Fruit fly (Drosophila melanogaster): ENCODE measurements around the gene CIAPIN1.
A peak's percentile ranks its signal among the peaks of the same experiment; 100 is the strongest.

The CIAPIN1 gene

DNA sequence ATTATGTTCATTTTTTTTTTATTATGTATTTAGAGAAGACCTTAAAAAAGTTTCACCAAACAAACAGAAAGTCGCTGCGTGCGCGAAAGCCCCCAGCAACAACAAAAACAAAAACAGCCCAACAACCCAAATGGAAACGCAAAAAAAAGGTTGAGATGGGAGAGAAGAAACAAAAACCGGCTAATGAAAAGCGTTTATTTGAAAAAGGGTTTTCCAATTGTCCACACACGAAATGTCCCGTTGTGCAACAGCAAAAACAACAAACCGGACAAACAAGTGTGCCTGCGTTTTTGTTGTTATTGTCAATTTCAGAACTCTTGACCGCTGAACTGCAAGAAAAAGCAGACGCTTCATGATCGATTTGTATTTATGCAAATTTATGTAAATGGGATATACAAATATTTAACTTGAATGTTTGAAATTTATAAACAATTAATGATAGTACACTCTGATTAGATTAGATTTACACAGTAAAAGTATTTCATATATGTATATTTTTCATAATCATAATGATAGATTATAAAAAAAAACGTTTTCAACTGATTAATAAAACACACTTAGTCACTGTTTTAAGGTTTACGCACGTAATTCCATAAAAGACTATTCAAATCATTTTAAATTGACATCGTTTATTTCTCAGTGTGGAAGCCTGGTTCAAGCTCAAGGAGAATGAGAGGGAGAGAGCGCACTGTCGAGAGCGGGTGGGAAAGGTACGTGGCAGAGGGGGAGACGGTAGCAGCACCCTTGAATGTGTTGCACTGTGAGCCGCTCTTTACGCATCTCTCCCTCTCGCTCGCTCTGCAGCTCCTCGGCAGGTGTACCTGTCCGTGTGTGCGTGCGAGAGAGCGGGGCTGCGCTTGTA lies 17.9 kb upstream of the CIAPIN1 start (continued):
- TF ChIP-seq Poxn (GFP tag; IDR thresholded peaks at IDR 0.05) (no peak), CG11504 (tag; optimal IDR thresholded peaks at IDR 0.05) (peak; percentile 85), CG31365 (tag; optimal IDR thresholded peaks at IDR 0.05) (no peak), CG18619 (GFP tag; optimal IDR thresholded peaks at IDR 0.05) (peak; percentile 51), so (GFP tag; IDR thresholded peaks at IDR 0.05) (0 out of 3 replicates have a peak, but pooled peaks have one; percentile 47), CG3281 (GFP tag; optimal IDR thresholded peaks at IDR 0.05) (peak; percentile 56), tna (GFP tag; IDR thresholded peaks at IDR 0.05; ENCODE audit: partially characterized antibody) (no peak), CG4360 (GFP tag; IDR thresholded peaks at IDR 0.05) (peak; percentile 80), cato (GFP tag; optimal IDR thresholded peaks at IDR 0.05; ENCODE audit: borderline replicate concordance) (peak; percentile 53), CG30431 (GFP tag; optimal IDR thresholded peaks at IDR 0.05) (peak; percentile 51), CG9609 (GFP tag; optimal IDR thresholded peaks at IDR 0.05) (no peak), TFAM (GFP tag; optimal IDR thresholded peaks at IDR 0.05) (peak; percentile 11), p53 (GFP tag; optimal IDR thresholded peaks at IDR 0.05) (no peak), Max (GFP tag; optimal IDR thresholded peaks at IDR 0.05) (peak; percentile 64), NFAT (GFP tag; IDR thresholded peaks at IDR 0.05) (no peak), gcm (GFP tag; optimal IDR thresholded peaks at IDR 0.05) (peak; percentile 74), Eip74EF (GFP tag; optimal IDR thresholded peaks at IDR 0.05) (peak in 1 of 2 experiments; percentile 84), Atf3 (GFP tag; optimal IDR thresholded peaks at IDR 0.05) (no peak), CG6175 (GFP tag; IDR thresholded peaks at IDR 0.05) (0 out of 3 replicates have a peak, but pooled peaks have one; percentile 21), C15 (GFP tag; IDR thresholded peaks at IDR 0.05) (no peak), NK7.1 (GFP tag; optimal IDR thresholded peaks at IDR 0.05) (no peak), lov (optimal IDR thresholded peaks at IDR 0.05) (no peak), lov (GFP tag; IDR thresholded peaks at IDR 0.05) (0 out of 3 replicates have a peak, but pooled peaks have one; percentile 49), CG7745 (tag; optimal IDR thresholded peaks at IDR 0.05) (no peak), pnt (GFP tag; optimal IDR thresholded peaks at IDR 0.05) (no peak), CG16863 (GFP tag; optimal IDR thresholded peaks at IDR 0.05) (peak; percentile 19), Ets65A (GFP tag) (peak; percentile 89), dimm (GFP tag; IDR thresholded peaks at IDR 0.05) (no peak), org-1 (GFP tag; optimal IDR thresholded peaks at IDR 0.05) (peak; percentile 67), ase (GFP tag; IDR thresholded peaks at IDR 0.05) (peak; percentile 77; the same call in 1 of the 3 replicates), gsb-n (tag; optimal IDR thresholded peaks at IDR 0.05) (peak; percentile 78), Taf1 (GFP tag; IDR thresholded peaks at IDR 0.05) (no peak), CG5953 (GFP tag; IDR thresholded peaks at IDR 0.05) (peak; percentile 40), CG2875 (GFP tag; optimal IDR thresholded peaks at IDR 0.05) (peak; percentile 71), sens-2 (GFP tag; IDR thresholded peaks at IDR 0.05) (no peak), CG3407 (GFP tag; optimal IDR thresholded peaks at IDR 0.05) (peak; percentile 64), btn (GFP tag; optimal IDR thresholded peaks at IDR 0.05) (no peak), scrt (GFP tag; optimal IDR thresholded peaks at IDR 0.05) (peak; percentile 31), Hr39 (optimal IDR thresholded peaks at IDR 0.05) (no peak), wdn (GFP tag; IDR thresholded peaks at IDR 0.05) (no peak), dmrt11E (tag; optimal IDR thresholded peaks at IDR 0.05) (peak; percentile 87), danr (GFP tag; IDR thresholded peaks at IDR 0.05) (peak; percentile 50; the same call in 1 of the 2 replicates), ap (GFP tag; IDR thresholded peaks at IDR 0.05) (peak; percentile 69), ac (GFP tag; optimal IDR thresholded peaks at IDR 0.05) (no peak), br (optimal IDR thresholded peaks at IDR 0.05) (no peak), Deaf1 (tag; optimal IDR thresholded peaks at IDR 0.05) (no peak), ranshi (GFP tag; IDR thresholded peaks at IDR 0.05) (peak; percentile 75), BEAF-32 (GFP tag; optimal IDR thresholded peaks at IDR 0.05) (no peak), CG8388 (GFP tag; optimal IDR thresholded peaks at IDR 0.05) (peak; percentile 69), Lhr (GFP tag; optimal IDR thresholded peaks at IDR 0.05) (peak; percentile 29)
